Fruit fly (Drosophila melanogaster) whole organism, prepupa: ENCODE measurements around the gene Eip75B.

Source experiments
- Blimp-1 ChIP-seq: fragments of 200-800 bp; sonication (Bioruptor generic); optimal IDR thresholded peaks from 3 replicates; lab custom pipeline; 2017; ENCODE audit warnings: missing biosample characterization, missing genetic modification characterization, mild to moderate bottlenecking, moderate library complexity, missing genetic modification reagents
- CG10669 ChIP-seq: fragments of 200-800 bp; sonication (Bioruptor generic); optimal IDR thresholded peaks from 3 replicates; lab custom pipeline; 2018; ENCODE audit warnings: missing biosample characterization, mild to moderate bottlenecking, missing genetic modification characterization, moderate library complexity
- CG11294 ChIP-seq: fragments of 200-800 bp; sonication (Bioruptor generic); IDR thresholded peaks from 2 replicates; pipeline ENCODE4 v1.3.6; 2022; ENCODE audit warnings: missing biosample characterization, missing genetic modification characterization
- CG15336 ChIP-seq: fragments of 200-800 bp; sonication (Bioruptor generic); IDR thresholded peaks from 2 replicates; pipeline ENCODE4 v1.3.6; 2022; ENCODE audit warnings: missing biosample characterization, missing genetic modification characterization
- CG1621 ChIP-seq: fragments of 200-800 bp; sonication (Bioruptor generic); optimal IDR thresholded peaks from 3 replicates; lab custom pipeline; 2018; ENCODE audit warnings: missing biosample characterization, mild to moderate bottlenecking, missing genetic modification characterization
- CG31627 ChIP-seq: fragments of 200-800 bp; sonication (Bioruptor generic); optimal IDR thresholded peaks from 3 replicates; lab custom pipeline; 2016; ENCODE audit warnings: missing biosample characterization, missing genetic modification characterization
- CG32006 ChIP-seq: fragments of 200-800 bp; sonication (Bioruptor generic); optimal IDR thresholded peaks from 3 replicates; lab custom pipeline; 2017; ENCODE audit warnings: missing biosample characterization, mild to moderate bottlenecking, missing genetic modification characterization
- CG3919 ChIP-seq: fragments of 200-800 bp; sonication (Bioruptor generic); optimal IDR thresholded peaks from 3 replicates; lab custom pipeline; 2016; ENCODE audit warnings: missing biosample characterization, missing genetic modification characterization
- CG4318 ChIP-seq: fragments of 200-800 bp; sonication (Bioruptor generic); optimal IDR thresholded peaks from 3 replicates; lab custom pipeline; 2017; ENCODE audit warnings: missing biosample characterization, mild to moderate bottlenecking, missing genetic modification characterization
- CG6163 ChIP-seq: fragments of 200-800 bp; sonication (Bioruptor generic); IDR thresholded peaks from 3 replicates; pipeline ENCODE4 v1.3.6; 2022; ENCODE audit warnings: missing biosample characterization, missing genetic modification characterization
- CG6276 ChIP-seq: fragments of 200-800 bp; sonication (Bioruptor generic); optimal IDR thresholded peaks from 2 replicates; lab custom pipeline; 2017; ENCODE audit warnings: missing biosample characterization, mild to moderate bottlenecking, missing genetic modification characterization
- CG6792 ChIP-seq: fragments of 200-800 bp; sonication (Bioruptor generic); optimal IDR thresholded peaks from 3 replicates; lab custom pipeline; 2016; ENCODE audit warnings: missing biosample characterization, missing genetic modification characterization
- CG6808 ChIP-seq: fragments of 200-800 bp; sonication (Bioruptor generic); optimal IDR thresholded peaks from 3 replicates; lab custom pipeline; 2017; ENCODE audit warnings: missing biosample characterization, missing genetic modification characterization, mild to moderate bottlenecking, moderate library complexity, missing genetic modification reagents
- CG7368 ChIP-seq: fragments of 200-800 bp; sonication (Bioruptor generic); optimal IDR thresholded peaks from 3 replicates; lab custom pipeline; 2016; ENCODE audit warnings: missing biosample characterization, missing genetic modification characterization
- CG8119 ChIP-seq: fragments of 200-800 bp; sonication (Bioruptor generic); IDR thresholded peaks from 3 replicates; pipeline ENCODE4 v1.3.6; 2022; ENCODE audit warnings: missing biosample characterization, missing genetic modification characterization
- CG8319 ChIP-seq: fragments of 200-800 bp; sonication (Bioruptor generic); optimal IDR thresholded peaks from 3 replicates; lab custom pipeline; 2016; ENCODE audit warnings: missing biosample characterization, missing genetic modification characterization
- CG8632 ChIP-seq: fragments of 200-800 bp; sonication (Bioruptor generic); optimal IDR thresholded peaks from 3 replicates; lab custom pipeline; 2016; ENCODE audit warnings: missing biosample characterization, missing genetic modification characterization
- CG9139 ChIP-seq: fragments of 200-800 bp; sonication (Bioruptor generic); optimal IDR thresholded peaks from 3 replicates; lab custom pipeline; 2017; ENCODE audit warnings: missing biosample characterization, mild to moderate bottlenecking, missing genetic modification characterization
- Eip75B ChIP-seq: fragments of 200-800 bp; sonication (Bioruptor generic); optimal IDR thresholded peaks from 3 replicates; lab custom pipeline; 2016; ENCODE audit warnings: missing biosample characterization, missing genetic modification characterization
- Eip78C ChIP-seq: fragments of 200-800 bp; sonication (Bioruptor generic); peaks from one replicate; lab custom pipeline; 2016; ENCODE audit warnings: missing biosample characterization, missing genetic modification characterization
- Ets96B ChIP-seq: fragments of 200-800 bp; optimal IDR thresholded peaks from 2 replicates; lab custom pipeline; 2019; ENCODE audit warnings: missing biosample characterization, mild to moderate bottlenecking, missing genetic modification characterization, moderate library complexity
- Gug ChIP-seq: fragments of 200-800 bp; sonication (Bioruptor generic); IDR thresholded peaks from 2 replicates; pipeline ENCODE4 v1.3.6; 2022; ENCODE audit warnings: missing biosample characterization, missing genetic modification characterization
- Hr39 ChIP-seq: fragments of 200-800 bp; sonication (Bioruptor generic); optimal IDR thresholded peaks from 2 replicates; lab custom pipeline; 2016; ENCODE audit warnings: missing biosample characterization, missing genetic modification characterization
- Hr4 ChIP-seq: fragments of 200-800 bp; sonication (Bioruptor generic); optimal IDR thresholded peaks from 3 replicates; lab custom pipeline; 2016; ENCODE audit warnings: missing biosample characterization, missing genetic modification characterization
- Lpt ChIP-seq: fragments of 200-800 bp; sonication (Bioruptor generic); optimal IDR thresholded peaks from 3 replicates; lab custom pipeline; 2016; ENCODE audit warnings: missing biosample characterization, missing genetic modification characterization
- Met ChIP-seq: fragments of 200-800 bp; sonication (Bioruptor generic); optimal IDR thresholded peaks from 3 replicates; lab custom pipeline; 2016; ENCODE audit warnings: missing biosample characterization, missing genetic modification characterization
- OdsH ChIP-seq: fragments of 200-800 bp; sonication (Bioruptor generic); optimal IDR thresholded peaks from 3 replicates; lab custom pipeline; 2016; ENCODE audit warnings: missing biosample characterization, missing genetic modification characterization
- Smox ChIP-seq: fragments of 200-800 bp; sonication (Bioruptor generic); optimal IDR thresholded peaks from 3 replicates; lab custom pipeline; 2016; ENCODE audit warnings: missing biosample characterization, missing genetic modification characterization
- Sox102F ChIP-seq: fragments of 200-800 bp; sonication (Bioruptor generic); optimal IDR thresholded peaks from 2 replicates; lab custom pipeline; 2016; ENCODE audit warnings: missing biosample characterization, mild to moderate bottlenecking, missing genetic modification characterization
- Sox14 ChIP-seq: fragments of 200-800 bp; sonication (Bioruptor generic); optimal IDR thresholded peaks from 3 replicates; lab custom pipeline; 2016; ENCODE audit warnings: missing biosample characterization, missing genetic modification characterization
- Sox15 ChIP-seq: fragments of 200-800 bp; sonication (Bioruptor generic); optimal IDR thresholded peaks from 3 replicates; lab custom pipeline; 2016; ENCODE audit warnings: missing biosample characterization, missing genetic modification characterization
- achi ChIP-seq: fragments of 200-800 bp; sonication (Bioruptor generic); optimal IDR thresholded peaks from 3 replicates; lab custom pipeline; 2016; ENCODE audit warnings: missing biosample characterization, missing genetic modification characterization
- acj6 ChIP-seq: fragments of 200-800 bp; sonication (Bioruptor generic); optimal IDR thresholded peaks from 3 replicates; lab custom pipeline; 2016; ENCODE audit warnings: missing biosample characterization, missing genetic modification characterization
- cyc ChIP-seq: fragments of 200-800 bp; sonication (Bioruptor generic); optimal IDR thresholded peaks from 3 replicates; lab custom pipeline; 2016; ENCODE audit warnings: missing biosample characterization, missing genetic modification characterization
- dac ChIP-seq: fragments of 200-800 bp; sonication (Bioruptor generic); optimal IDR thresholded peaks from 2 replicates; lab custom pipeline; 2017; ENCODE audit warnings: missing biosample characterization, mild to moderate bottlenecking, missing genetic modification characterization
- eg ChIP-seq: fragments of 200-800 bp; sonication (Bioruptor generic); IDR thresholded peaks from 3 replicates; pipeline ENCODE4 v1.3.6; 2022; ENCODE audit warnings: missing biosample characterization, missing genetic modification characterization
- esn ChIP-seq: fragments of 200-800 bp; sonication (Bioruptor generic); optimal IDR thresholded peaks from 2 replicates; lab custom pipeline; 2016; ENCODE audit warnings: missing biosample characterization, mild to moderate bottlenecking, missing genetic modification characterization, moderate library complexity
- lz ChIP-seq: fragments of 200-800 bp; sonication (Bioruptor generic); optimal IDR thresholded peaks from 3 replicates; lab custom pipeline; 2016; ENCODE audit warnings: missing biosample characterization, missing genetic modification characterization
- net ChIP-seq: fragments of 200-800 bp; sonication (Bioruptor generic); optimal IDR thresholded peaks from 3 replicates; lab custom pipeline; 2016; ENCODE audit warnings: missing biosample characterization, missing genetic modification characterization
- pdm3 ChIP-seq: fragments of 200-800 bp; sonication (Bioruptor generic); optimal IDR thresholded peaks from 3 replicates; lab custom pipeline; 2016; ENCODE audit warnings: missing biosample characterization, missing genetic modification characterization
- salr ChIP-seq, 2 experiments: fragments of 200-800 bp; sonication (Bioruptor generic); optimal IDR thresholded peaks; 3 replicates each; lab custom pipeline; 2016 to 2018; ENCODE audit warnings: missing biosample characterization in 2 of 2, missing genetic modification characterization in 2 of 2, mild to moderate bottlenecking in 1 of 2
- spab ChIP-seq: fragments of 200-800 bp; sonication (Bioruptor generic); optimal IDR thresholded peaks from 2 replicates; lab custom pipeline; 2017; ENCODE audit warnings: missing biosample characterization, mild to moderate bottlenecking, missing genetic modification characterization, missing genetic modification reagents
- ss ChIP-seq, 2 experiments: fragments of 200-800 bp; sonication (Bioruptor generic); optimal IDR thresholded peaks; 2 replicates in 1 of 2; 3 replicates in 1 of 2; lab custom pipeline; 2017 to 2018; ENCODE audit warnings: mild to moderate bottlenecking in 2 of 2, missing biosample characterization in 2 of 2, missing genetic modification characterization in 2 of 2, moderate library complexity in 1 of 2
- svp ChIP-seq: fragments of 200-800 bp; sonication (Bioruptor generic); peaks from one replicate; lab custom pipeline; 2016; ENCODE audit warnings: missing biosample characterization, missing genetic modification characterization
- topi ChIP-seq: fragments of 200-800 bp; sonication (Bioruptor generic); optimal IDR thresholded peaks from 3 replicates; lab custom pipeline; 2016; ENCODE audit warnings: missing biosample characterization, missing genetic modification characterization
- vri ChIP-seq: fragments of 200-800 bp; sonication (Bioruptor generic); optimal IDR thresholded peaks from 3 replicates; lab custom pipeline; 2016; ENCODE audit warnings: missing biosample characterization, mild to moderate bottlenecking, missing genetic modification characterization

The Eip75B gene

DNA sequence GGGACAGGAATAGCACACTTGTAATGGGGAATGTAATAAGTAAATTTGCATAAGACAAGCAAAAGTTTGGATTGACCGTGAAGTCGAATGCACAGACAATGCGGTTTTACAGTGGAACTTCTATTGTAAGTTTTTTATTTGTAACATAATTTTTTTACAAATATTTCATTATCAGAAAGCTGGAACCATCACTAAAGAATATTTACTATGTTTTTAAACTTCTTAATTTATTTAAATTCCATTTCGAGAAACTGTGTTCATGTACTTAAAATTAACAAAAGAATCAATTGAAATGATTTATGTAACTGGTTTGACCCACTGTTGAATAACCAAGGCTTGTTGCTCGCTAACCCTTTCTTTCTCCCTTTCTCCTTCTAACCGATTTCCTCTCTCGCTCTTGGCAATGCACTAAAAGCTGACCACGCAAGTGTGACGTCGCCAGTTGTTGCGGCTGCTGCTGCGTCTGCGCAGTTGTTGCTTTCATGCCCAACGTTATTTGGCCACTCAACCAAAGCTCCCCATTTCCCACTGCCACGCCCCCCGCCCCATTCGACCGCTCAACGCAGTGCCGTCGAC lies 37.0 kb upstream of the Eip75B start (continued):
- TF ChIP-seq CG8319 (GFP tag; lab: Kevin White, UChicago) (no peak), CG9139 (no peak), Gug (no peak), Lpt (no peak), CG15336 (peak; percentile 50; the same call in 1 of the 2 replicates), topi (GFP tag; lab: Kevin White, UChicago) (peak; percentile 26), CG8632 (GFP tag; lab: Kevin White, UChicago) (no peak), CG6808 (GFP tag; lab: Kevin White, UChicago) (no peak)

DNA sequence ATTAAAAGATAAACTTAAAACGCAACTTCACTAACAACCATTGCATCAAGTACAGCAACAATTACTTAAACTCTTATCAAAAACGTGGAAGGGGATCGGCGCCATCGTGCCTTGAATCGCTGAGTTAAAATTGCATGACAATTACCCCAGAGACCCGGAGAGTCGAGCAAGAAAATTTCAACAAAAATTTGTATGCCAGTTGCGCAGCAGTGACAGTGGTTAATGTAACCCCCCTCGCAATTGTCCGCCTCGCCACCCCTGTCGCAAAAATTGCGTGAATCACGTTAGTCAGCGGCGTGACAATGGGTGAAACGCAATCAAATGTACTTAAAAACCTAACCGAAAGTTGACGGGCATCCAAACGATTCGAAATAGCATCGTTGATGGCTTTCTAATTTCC lies 35.2 kb upstream of the Eip75B start:
- no peak for TF ChIP-seq CG8632 (GFP tag; lab: Kevin White, UChicago)
- peak; percentile 69 for TF ChIP-seq vri
- TF ChIP-seq CG31627 (GFP tag; lab: Kevin White, UChicago), result peak; percentile 42
- TF ChIP-seq achi (GFP tag; lab: Kevin White, UChicago), result peak; percentile 26
- peak; percentile 2 for TF ChIP-seq acj6
- TF ChIP-seq CG6276 (GFP tag; lab: Kevin White, UChicago), result no peak
- TF ChIP-seq Hr39 (GFP tag; lab: Kevin White, UChicago), result peak; percentile 48
- peak; percentile 66 for TF ChIP-seq svp (GFP tag; lab: Kevin White, UChicago)
- TF ChIP-seq eg (GFP tag; lab: Robert Waterston, UW), result peak; percentile 43; the same call in 1 of the 3 replicates
- peak; percentile 20 for TF ChIP-seq CG7368 (GFP tag; lab: Kevin White, UChicago)
- TF ChIP-seq CG6792 (GFP tag; lab: Kevin White, UChicago), result peak; percentile 5
- TF ChIP-seq dac, result no peak
- TF ChIP-seq CG4318 (GFP tag; lab: Kevin White, UChicago), result no peak
- TF ChIP-seq lz, result peak; percentile 38
- peak; percentile 16 for TF ChIP-seq Sox14
- no peak for TF ChIP-seq Eip75B (GFP tag; lab: Kevin White, UChicago)
- peak; percentile 37 for TF ChIP-seq Sox102F
- TF ChIP-seq salr (GFP tag; optimal IDR thresholded peaks at IDR 0.05; lab: Kevin White, UChicago), result no peak
- TF ChIP-seq Blimp-1 (GFP tag; lab: Kevin White, UChicago), result no peak
- peak; percentile 28 for TF ChIP-seq Met
- TF ChIP-seq Eip78C (GFP tag; lab: Kevin White, UChicago), result peak; percentile 72
- peak; percentile 48 for TF ChIP-seq esn
- TF ChIP-seq spab (GFP tag; lab: Kevin White, UChicago), result no peak
- TF ChIP-seq CG8119, result no peak
- TF ChIP-seq OdsH (GFP tag; lab: Kevin White, UChicago), result peak; percentile 15
- peak; percentile 17 for TF ChIP-seq Smox
- peak; percentile 36 for TF ChIP-seq topi (GFP tag; lab: Kevin White, UChicago)
- TF ChIP-seq Sox15 (GFP tag; lab: Kevin White, UChicago), result peak; percentile 8
- TF ChIP-seq Hr4 (GFP tag; lab: Kevin White, UChicago), result peak; percentile 1
- no peak for TF ChIP-seq net (GFP tag; lab: Kevin White, UChicago)
- no peak for TF ChIP-seq CG32006 (GFP tag; lab: Kevin White, UChicago)
- no peak for TF ChIP-seq CG10669 (GFP tag; lab: Kevin White, UChicago)
- no peak for TF ChIP-seq Ets96B (tag; lab: Kevin White, UChicago)
- TF ChIP-seq pdm3, result peak; percentile 44
- TF ChIP-seq CG3919 (GFP tag; lab: Kevin White, UChicago), result peak; percentile 22
- peak in 1 of 2 experiments; percentile 42 for TF ChIP-seq ss (GFP tag; optimal IDR thresholded peaks at IDR 0.05; lab: Kevin White, UChicago)
- peak; percentile 31; the same call in 1 of the 2 replicates for TF ChIP-seq CG15336
- 0 out of 3 replicates have a peak, but pooled peaks have one; percentile 23 for TF ChIP-seq CG6163 (GFP tag; lab: Robert Waterston, UW)
- no peak for TF ChIP-seq CG1621 (tag; lab: Kevin White, UChicago)
- no peak for TF ChIP-seq CG11294 (GFP tag; lab: Robert Waterston, UW)
- peak; percentile 31 for TF ChIP-seq cyc (GFP tag; lab: Kevin White, UChicago)
- TF ChIP-seq, all 60 proteins: peak for 26
